Fruit fly (Drosophila melanogaster): Measurements from ENCODE around the gene CG8003.

CG8003 gene

dm6 chr3L:10656451-10657198 lies 4.7 kb upstream of the CG8003 start (continued):
- TF ChIP-seq croc (GFP tag; conservative IDR thresholded peaks at IDR 0.05): no peak
- TF ChIP-seq CG30020 (tag; optimal IDR thresholded peaks at IDR 0.05): no peak
- peak; percentile 75 for TF ChIP-seq Awh (GFP tag; IDR thresholded peaks at IDR 0.05)
- no peak for TF ChIP-seq BEAF-32 (GFP tag; optimal IDR thresholded peaks at IDR 0.05)
- TF ChIP-seq CG14050 (GFP tag; IDR thresholded peaks at IDR 0.05): no peak
- TF ChIP-seq pan (optimal IDR thresholded peaks at IDR 0.05): no peak
- peak in 1 of 2 experiments; percentile 62 for TF ChIP-seq pan (GFP tag; optimal IDR thresholded peaks at IDR 0.05 in 1 of 2, IDR thresholded peaks at IDR 0.05 in 1 of 2)
- TF ChIP-seq NC2β (GFP tag; optimal IDR thresholded peaks at IDR 0.05): peak; percentile 61
- peak; percentile 32 to 62 for TF ChIP-seq dpn (GFP tag; optimal IDR thresholded peaks at IDR 0.05)
- TF ChIP-seq sisA (GFP tag; IDR thresholded peaks at IDR 0.05): no peak
- TF ChIP-seq dan (GFP tag; IDR thresholded peaks at IDR 0.05): no peak
- no peak for TF ChIP-seq CG11560 (tag; IDR thresholded peaks at IDR 0.05)
- no peak for TF ChIP-seq Elba2 (GFP tag; optimal IDR thresholded peaks at IDR 0.05)
- TF ChIP-seq cad (GFP tag; optimal IDR thresholded peaks at IDR 0.05): no peak
- peak; percentile 43 for TF ChIP-seq grau (tag; optimal IDR thresholded peaks at IDR 0.05)
- TF ChIP-seq C15 (GFP tag; IDR thresholded peaks at IDR 0.05): 0 out of 3 replicates have a peak, but pooled peaks have one; percentile 34
- TF ChIP-seq Blimp-1 (GFP tag; optimal IDR thresholded peaks at IDR 0.05): peak; percentile 73
- peak; percentile 57 for TF ChIP-seq gcm (GFP tag; optimal IDR thresholded peaks at IDR 0.05)
- TF ChIP-seq CG9876 (GFP tag; optimal IDR thresholded peaks at IDR 0.05): peak; percentile 1
- no peak for TF ChIP-seq vvl (GFP tag; IDR thresholded peaks at IDR 0.05)
- peak; percentile 57 for TF ChIP-seq CG3838 (GFP tag; optimal IDR thresholded peaks at IDR 0.05)
- peak; percentile 2 for TF ChIP-seq CG13624 (GFP tag; optimal IDR thresholded peaks at IDR 0.05)
- peak; percentile 74 for TF ChIP-seq Fer1 (GFP tag; optimal IDR thresholded peaks at IDR 0.05)
- no peak; the same call in 2 of the 3 replicates for TF ChIP-seq CG34422 (GFP tag; IDR thresholded peaks at IDR 0.05)
- peak; percentile 45 for TF ChIP-seq trh (GFP tag; optimal IDR thresholded peaks at IDR 0.05)
- TF ChIP-seq oc (tag; optimal IDR thresholded peaks at IDR 0.05): peak; percentile 45
- peak; percentile 21 for TF ChIP-seq CG4617 (GFP tag; optimal IDR thresholded peaks at IDR 0.05; ENCODE audit: borderline replicate concordance)
- TF ChIP-seq CG12942 (GFP tag; optimal IDR thresholded peaks at IDR 0.05): peak; percentile 62
- TF ChIP-seq Tbp (GFP tag; optimal IDR thresholded peaks at IDR 0.05): no peak
- no peak for TF ChIP-seq CG16815 (GFP tag; optimal IDR thresholded peaks at IDR 0.05)
- peak; percentile 36 for TF ChIP-seq sug (tag; optimal IDR thresholded peaks at IDR 0.05)
- peak; percentile 72 for TF ChIP-seq CG1603 (tag; optimal IDR thresholded peaks at IDR 0.05)
- no peak for TF ChIP-seq ato (GFP tag; IDR thresholded peaks at IDR 0.05; ENCODE audit: partially characterized antibody)
- TF ChIP-seq ase (GFP tag; IDR thresholded peaks at IDR 0.05): no peak
- TF ChIP-seq bigmax (GFP tag; optimal IDR thresholded peaks at IDR 0.05): peak; percentile 13
- peak; percentile 29 for TF ChIP-seq ERR (GFP tag; optimal IDR thresholded peaks at IDR 0.05)
- no peak for TF ChIP-seq pita (GFP tag; optimal IDR thresholded peaks at IDR 0.05)
- no peak for TF ChIP-seq CG14667 (GFP tag; IDR thresholded peaks at IDR 0.05)
- no peak for TF ChIP-seq CG3726 (GFP tag; IDR thresholded peaks at IDR 0.05)
- peak; percentile 47 for TF ChIP-seq Nf-YB (GFP tag; optimal IDR thresholded peaks at IDR 0.05)
- TF ChIP-seq ci (GFP tag; IDR thresholded peaks at IDR 0.05): peak; percentile 84
- no peak for TF ChIP-seq ftz-f1 (GFP tag; optimal IDR thresholded peaks at IDR 0.05)
- no peak for TF ChIP-seq Lim3 (GFP tag; IDR thresholded peaks at IDR 0.05)
- peak; percentile 55 for TF ChIP-seq nerfin-1 (tag; optimal IDR thresholded peaks at IDR 0.05)
- no peak for TF ChIP-seq CG2129 (GFP tag; IDR thresholded peaks at IDR 0.05; ENCODE audit: partially characterized antibody)
- TF ChIP-seq gfzf (GFP tag; optimal IDR thresholded peaks at IDR 0.05): no peak
- TF ChIP-seq Mad (GFP tag; optimal IDR thresholded peaks at IDR 0.05): peak; percentile 32
- peak; percentile 30 for TF ChIP-seq Kr (GFP tag; optimal IDR thresholded peaks at IDR 0.05)
- TF ChIP-seq CG1602 (GFP tag; optimal IDR thresholded peaks at IDR 0.05): peak; percentile 33
- no peak; the same call in 2 of the 3 replicates for TF ChIP-seq CG11093 (GFP tag; IDR thresholded peaks at IDR 0.05)

Data from whole organism, embryonic.